Fruit fly (Drosophila melanogaster) whole organism, embryonic: ENCODE measurements around the gene HP1b.

Experiments
- Abd-B ChIP-seq: fragments of 200-800 bp; sonication (Bioruptor generic); optimal IDR thresholded peaks from 2 replicates; lab custom pipeline; 2018; ENCODE audit warnings: missing biosample characterization, mild to moderate bottlenecking, missing genetic modification characterization, moderate library complexity
- Adf1 ChIP-seq: fragments of 200-800 bp; sonication (Bioruptor generic); IDR thresholded peaks from 2 replicates; pipeline ENCODE4 v1.3.6; 2022; ENCODE audit warnings: missing biosample characterization, missing genetic modification characterization
- Asciz ChIP-seq: fragments of 200-800 bp; sonication (Bioruptor generic); optimal IDR thresholded peaks from 2 replicates; lab custom pipeline; 2017; ENCODE audit warnings: missing biosample characterization, mild to moderate bottlenecking, missing genetic modification characterization, missing genetic modification reagents
- Awh ChIP-seq: fragments of 200-800 bp; sonication (Bioruptor generic); IDR thresholded peaks from 2 replicates; pipeline ENCODE4, ENCODE4 v1.3.6; 2022; ENCODE audit warnings: missing biosample characterization, missing genetic modification characterization
- Bgb ChIP-seq: fragments of 200-800 bp; sonication (Bioruptor generic); IDR thresholded peaks from 2 replicates; pipeline ENCODE4 v1.3.6; 2022; ENCODE audit warnings: missing biosample characterization, missing genetic modification characterization; ENCODE audit not compliant: partially characterized antibody
- CG11695 ChIP-seq: fragments of 200-800 bp; sonication (Bioruptor generic); IDR thresholded peaks from 3 replicates; pipeline ENCODE4 v1.3.6; 2022; ENCODE audit warnings: missing biosample characterization, missing genetic modification characterization
- CG12236 ChIP-seq: fragments of 200-800 bp; sonication (Bioruptor generic); optimal IDR thresholded peaks from 2 replicates; lab custom pipeline; 2016; ENCODE audit warnings: missing biosample characterization, missing genetic modification characterization
- CG1602 ChIP-seq: fragments of 200-800 bp; sonication (Bioruptor generic); optimal IDR thresholded peaks from 3 replicates; lab custom pipeline; 2016; ENCODE audit warnings: missing biosample characterization, missing genetic modification characterization
- CG17186 ChIP-seq: fragments of 200-800 bp; sonication (Bioruptor generic); optimal IDR thresholded peaks from 3 replicates; lab custom pipeline; 2017; ENCODE audit warnings: missing biosample characterization, missing genetic modification reagents, missing genetic modification characterization
- CG17359 ChIP-seq: fragments of 200-800 bp; sonication (Bioruptor generic); optimal IDR thresholded peaks from 3 replicates; lab custom pipeline; 2018; ENCODE audit warnings: missing biosample characterization, mild to moderate bottlenecking, missing genetic modification characterization, moderate library complexity
- CG17612 ChIP-seq: fragments of 200-800 bp; sonication (Bioruptor generic); IDR thresholded peaks from 2 replicates; pipeline ENCODE4 v1.3.6; 2022; ENCODE audit warnings: missing biosample characterization, missing genetic modification characterization
- CG18476 ChIP-seq: fragments of 200-800 bp; sonication (Bioruptor generic); optimal IDR thresholded peaks from 2 replicates; lab custom pipeline; 2016; ENCODE audit warnings: missing biosample characterization, mild to moderate bottlenecking, missing genetic modification characterization
- CG32772 ChIP-seq: fragments of 200-800 bp; sonication (Bioruptor generic); IDR thresholded peaks from 2 replicates; pipeline ENCODE4 v1.3.6; 2022; ENCODE audit warnings: missing biosample characterization, missing genetic modification characterization
- CG3281 ChIP-seq: fragments of 200-800 bp; sonication (Bioruptor generic); optimal IDR thresholded peaks from 3 replicates; lab custom pipeline; 2017; ENCODE audit warnings: missing biosample characterization, mild to moderate bottlenecking, missing genetic modification characterization
- CG33557 ChIP-seq: fragments of 200-800 bp; sonication (Bioruptor generic); optimal IDR thresholded peaks from 2 replicates; lab custom pipeline; 2019; ENCODE audit warnings: missing biosample characterization, mild to moderate bottlenecking, missing genetic modification characterization, moderate library complexity
- CG3726 ChIP-seq: fragments of 200-800 bp; sonication (Bioruptor generic); IDR thresholded peaks from 3 replicates; pipeline ENCODE4, ENCODE4 v1.3.6; 2022; ENCODE audit warnings: missing biosample characterization, missing genetic modification characterization
- CG42726 ChIP-seq: fragments of 200-800 bp; sonication (Bioruptor generic); IDR thresholded peaks from 2 replicates; pipeline ENCODE4 v1.3.6; 2022; ENCODE audit warnings: missing biosample characterization, missing genetic modification characterization; ENCODE audit not compliant: partially characterized antibody
- CG5245 ChIP-seq: fragments of 200-800 bp; sonication (Bioruptor generic); optimal IDR thresholded peaks from 3 replicates; lab custom pipeline; 2016; ENCODE audit warnings: missing biosample characterization, missing genetic modification characterization
- CG8924 ChIP-seq: fragments of 200-800 bp; optimal IDR thresholded peaks from 3 replicates; lab custom pipeline; 2019; ENCODE audit warnings: missing biosample characterization, mild to moderate bottlenecking, missing genetic modification characterization, moderate library complexity
- Dfd ChIP-seq, 2 experiments: fragments of >200 bp; optimal IDR thresholded peaks; 2 replicates each; lab custom pipeline; 2017; ENCODE audit warnings: missing biosample characterization in 2 of 2, missing genetic modification characterization in 2 of 2
- Dip3 ChIP-seq: fragments of 200-800 bp; sonication (Bioruptor generic); optimal IDR thresholded peaks from 3 replicates; lab custom pipeline; 2016; ENCODE audit warnings: missing biosample characterization, missing genetic modification characterization
- E2f2 ChIP-seq: fragments of 200-800 bp; sonication (Bioruptor generic); IDR thresholded peaks from 2 replicates; pipeline ENCODE4 v1.3.6; 2022; ENCODE audit warnings: missing biosample characterization, missing genetic modification characterization
- Fer3 ChIP-seq: fragments of 200-800 bp; sonication (Bioruptor generic); optimal IDR thresholded peaks from 2 replicates; lab custom pipeline; 2018; ENCODE audit warnings: missing biosample characterization, mild to moderate bottlenecking, missing genetic modification characterization, moderate library complexity
- Jarid2 ChIP-seq: fragments of 200-800 bp; sonication (Bioruptor generic); optimal IDR thresholded peaks from 3 replicates; lab custom pipeline; 2017; ENCODE audit warnings: mild to moderate bottlenecking, missing biosample characterization, missing genetic modification reagents, missing genetic modification characterization
- Lhr ChIP-seq: fragments of 200-800 bp; sonication (Bioruptor generic); optimal IDR thresholded peaks from 3 replicates; lab custom pipeline; 2017; ENCODE audit warnings: mild to moderate bottlenecking, missing biosample characterization, missing genetic modification reagents, missing genetic modification characterization
- MESR4 ChIP-seq: fragments of 200-800 bp; sonication (Bioruptor generic); optimal IDR thresholded peaks from 2 replicates; lab custom pipeline; 2018; ENCODE audit warnings: missing biosample characterization, mild to moderate bottlenecking, missing genetic modification characterization, moderate library complexity
- Mrtf ChIP-seq: fragments of 200-800 bp; sonication (Bioruptor generic); IDR thresholded peaks from 3 replicates; pipeline ENCODE4 v1.3.6; 2022; ENCODE audit warnings: missing biosample characterization, missing genetic modification characterization
- TFAM ChIP-seq: fragments of 200-800 bp; sonication (Bioruptor generic); optimal IDR thresholded peaks from 2 replicates; lab custom pipeline; 2017; ENCODE audit warnings: missing biosample characterization, missing genetic modification characterization, inconsistent platforms
- amos ChIP-seq: fragments of 200-800 bp; sonication (Bioruptor generic); IDR thresholded peaks from 2 replicates; pipeline ENCODE4 v1.3.6; 2022; ENCODE audit warnings: missing biosample characterization, missing genetic modification characterization; ENCODE audit not compliant: partially characterized antibody
- ase ChIP-seq: fragments of 200-800 bp; sonication (Bioruptor generic); IDR thresholded peaks from 3 replicates; pipeline ENCODE4 v1.3.6; 2022; ENCODE audit warnings: missing biosample characterization, missing genetic modification characterization
- ash1 ChIP-seq: fragments of 200-800 bp; sonication (Bioruptor generic); optimal IDR thresholded peaks from 2 replicates; lab custom pipeline; 2018; ENCODE audit warnings: missing biosample characterization, mild to moderate bottlenecking, missing genetic modification characterization
- az2 ChIP-seq: fragments of 200-800 bp; sonication (Bioruptor generic); optimal IDR thresholded peaks from 3 replicates; lab custom pipeline; 2016; ENCODE audit warnings: missing biosample characterization, missing genetic modification characterization
- caup ChIP-seq: fragments of 200-800 bp; sonication (Bioruptor generic); optimal IDR thresholded peaks from 3 replicates; lab custom pipeline; 2017; ENCODE audit warnings: missing biosample characterization, mild to moderate bottlenecking, missing genetic modification characterization, moderate library complexity; ENCODE audit not compliant: severe bottlenecking
- dati ChIP-seq: fragments of 200-800 bp; sonication (Bioruptor generic); IDR thresholded peaks from 2 replicates; pipeline ENCODE4 v1.3.6; 2022; ENCODE audit warnings: missing biosample characterization, missing genetic modification characterization
- dpn ChIP-seq, 2 experiments: fragments of 200-800 bp; sonication (Bioruptor generic); optimal IDR thresholded peaks; 3 replicates each; lab custom pipeline; 2016; ENCODE audit warnings: missing biosample characterization in 2 of 2, missing genetic modification characterization in 2 of 2
- ems ChIP-seq: fragments of 200-800 bp; sonication (Bioruptor generic); optimal IDR thresholded peaks from 3 replicates; lab custom pipeline; 2016; ENCODE audit warnings: missing biosample characterization, missing genetic modification characterization
- fru ChIP-seq: fragments of >200 bp; optimal IDR thresholded peaks from 2 replicates; lab custom pipeline; 2017
- jing ChIP-seq: fragments of 200-800 bp; sonication (Bioruptor generic); optimal IDR thresholded peaks from 2 replicates; lab custom pipeline; 2018; ENCODE audit warnings: missing biosample characterization, mild to moderate bottlenecking, missing genetic modification characterization
- lab ChIP-seq: fragments of 200-800 bp; sonication (Bioruptor generic); optimal IDR thresholded peaks from 3 replicates; lab custom pipeline; 2017; ENCODE audit warnings: missing biosample characterization, missing genetic modification characterization, mild to moderate bottlenecking, moderate library complexity, missing genetic modification reagents
- lov ChIP-seq, 2 experiments: fragments of 200-800 bp in 1 of 2; fragments of >200 bp in 1 of 2; sonication (Bioruptor generic) in 1 of 2; IDR thresholded peaks in 1 of 2; optimal IDR thresholded peaks in 1 of 2; 2 replicates in 1 of 2; 3 replicates in 1 of 2; pipeline versions ENCODE4 v1.3.6 to Lab custom; 2017 to 2022; ENCODE audit warnings: missing biosample characterization in 1 of 2, missing genetic modification characterization in 1 of 2
- nau ChIP-seq: fragments of 200-800 bp; sonication (Bioruptor generic); optimal IDR thresholded peaks from 3 replicates; lab custom pipeline; 2017; ENCODE audit warnings: missing biosample characterization, mild to moderate bottlenecking, missing genetic modification characterization, missing genetic modification reagents
- oc ChIP-seq: fragments of 200-800 bp; sonication (Bioruptor generic); optimal IDR thresholded peaks from 2 replicates; lab custom pipeline; 2018; ENCODE audit warnings: missing biosample characterization, mild to moderate bottlenecking, missing genetic modification characterization, moderate library complexity
- pan ChIP-seq, 4 experiments: fragments of >200 bp in 3 of 4; fragments of 200-800 bp in 1 of 4; sonication (Bioruptor generic) in 1 of 4; optimal IDR thresholded peaks in 3 of 4; IDR thresholded peaks in 1 of 4; 2 replicates each; pipeline versions ENCODE4 v1.3.6 to Lab custom; 2017 to 2022; ENCODE audit warnings: missing biosample characterization in 2 of 4, missing genetic modification characterization in 2 of 4, mixed read lengths in 1 of 4
- pho ChIP-seq: fragments of 200-800 bp; sonication (Bioruptor generic); optimal IDR thresholded peaks from 2 replicates; lab custom pipeline; 2016; ENCODE audit warnings: missing biosample characterization, missing genetic modification characterization
- pita ChIP-seq: fragments of 200-800 bp; sonication (Bioruptor generic); optimal IDR thresholded peaks from 2 replicates; lab custom pipeline; 2017; ENCODE audit warnings: missing biosample characterization, mild to moderate bottlenecking, missing genetic modification characterization
- sd ChIP-seq: fragments of 200-800 bp; sonication (Bioruptor generic); optimal IDR thresholded peaks from 3 replicates; lab custom pipeline; 2018; ENCODE audit warnings: missing biosample characterization, mild to moderate bottlenecking, missing genetic modification characterization, moderate library complexity
- slou ChIP-seq: fragments of 200-800 bp; sonication (Bioruptor generic); optimal IDR thresholded peaks from 3 replicates; lab custom pipeline; 2016; ENCODE audit warnings: missing biosample characterization, missing genetic modification characterization
- vvl ChIP-seq: fragments of 200-800 bp; sonication (Bioruptor generic); IDR thresholded peaks from 2 replicates; pipeline ENCODE4 v1.3.6; 2022; ENCODE audit warnings: missing biosample characterization, missing genetic modification characterization
- z ChIP-seq: fragments of 200-800 bp; sonication (Bioruptor generic); IDR thresholded peaks from 3 replicates; pipeline ENCODE4 v1.3.6; 2022; ENCODE audit warnings: missing biosample characterization, missing genetic modification characterization

Gene HP1b

dm6 chrX:9127264-9128011, 46.6 kb downstream of the HP1b start (continued):
- TF ChIP-seq pita (GFP tag; lab: Kevin White, UChicago) = no peak
- TF ChIP-seq Dfd (GFP tag; optimal IDR thresholded peaks at IDR 0.05; lab: Kevin White, UChicago) = no peak
- no peak for TF ChIP-seq CG5245
- peak; percentile 20 for TF ChIP-seq Fer3
- TF ChIP-seq dpn (GFP tag; optimal IDR thresholded peaks at IDR 0.05; lab: Kevin White, UChicago) = peak in 1 of 2 experiments; percentile 19
- no peak for TF ChIP-seq z (GFP tag; lab: Robert Waterston, UW)
- TF ChIP-seq CG17186 (GFP tag; lab: Kevin White, UChicago) = no peak
- TF ChIP-seq vvl = no peak
- TF ChIP-seq TFAM (GFP tag; lab: Kevin White, UChicago) = no peak
- TF ChIP-seq Mrtf = no peak
- TF ChIP-seq jing (GFP tag; lab: Kevin White, UChicago) = no peak
- no peak for TF ChIP-seq CG33557 (GFP tag; lab: Kevin White, UChicago)
- no peak for TF ChIP-seq Abd-B (GFP tag; lab: Kevin White, UChicago)
- no peak for TF ChIP-seq nau
- no peak for TF ChIP-seq ase
- TF ChIP-seq oc (tag; lab: Kevin White, UChicago) = no peak
- no peak for TF ChIP-seq Jarid2 (GFP tag; lab: Kevin White, UChicago)
- TF ChIP-seq pan (optimal IDR thresholded peaks at IDR 0.05; lab: Kevin White, UChicago) = no peak
- peak in 1 of 2 experiments; percentile 31 for TF ChIP-seq pan (GFP tag; optimal IDR thresholded peaks at IDR 0.05 in 1 of 2, IDR thresholded peaks at IDR 0.05 in 1 of 2)
- no peak for TF ChIP-seq CG3726 (GFP tag; lab: Robert Waterston, UW)
- TF ChIP-seq az2 (GFP tag; lab: Kevin White, UChicago) = peak; percentile 2
- no peak for TF ChIP-seq MESR4
- TF ChIP-seq CG8924 (tag; lab: Kevin White, UChicago) = no peak
- TF ChIP-seq CG17359 (tag; lab: Kevin White, UChicago) = peak; percentile 17
- TF ChIP-seq ems (GFP tag; lab: Kevin White, UChicago) = no peak
- TF ChIP-seq lov (optimal IDR thresholded peaks at IDR 0.05; lab: Kevin White, UChicago) = no peak
- no peak for TF ChIP-seq lov (GFP tag; IDR thresholded peaks at IDR 0.05; lab: Robert Waterston, UW)
- 0 out of 3 replicates have a peak, but pooled peaks have one; percentile 31 for TF ChIP-seq CG11695 (GFP tag; lab: Robert Waterston, UW)
- TF ChIP-seq sd (tag; lab: Kevin White, UChicago) = no peak
- peak; percentile 47 for TF ChIP-seq lab (GFP tag; lab: Kevin White, UChicago)
- TF ChIP-seq Bgb = no peak
- no peak for TF ChIP-seq Adf1 (GFP tag; lab: Robert Waterston, UW)
- TF ChIP-seq ash1 (GFP tag; lab: Kevin White, UChicago) = no peak
- no peak for TF ChIP-seq dati (GFP tag; lab: Robert Waterston, UW)
- TF ChIP-seq Dip3 (GFP tag; lab: Kevin White, UChicago) = no peak
- no peak for TF ChIP-seq CG3281 (GFP tag; lab: Kevin White, UChicago)
- TF ChIP-seq pho (GFP tag; lab: Kevin White, UChicago) = no peak
- no peak for TF ChIP-seq amos (GFP tag; lab: Robert Waterston, UW)
- no peak for TF ChIP-seq CG17612 (GFP tag; lab: Robert Waterston, UW)
- TF ChIP-seq fru (lab: Kevin White, UChicago) = no peak
- no peak for TF ChIP-seq CG32772 (GFP tag; lab: Robert Waterston, UW)
- TF ChIP-seq CG12236 (GFP tag; lab: Kevin White, UChicago) = no peak
- TF ChIP-seq Lhr = no peak
- no peak for TF ChIP-seq Asciz (GFP tag; lab: Kevin White, UChicago)
- TF ChIP-seq CG42726 (GFP tag; lab: Robert Waterston, UW) = no peak
- TF ChIP-seq caup (GFP tag; lab: Kevin White, UChicago) = no peak
- no peak for TF ChIP-seq CG18476 (GFP tag; lab: Kevin White, UChicago)
- TF ChIP-seq Awh (GFP tag; lab: Robert Waterston, UW) = no peak
- no peak for TF ChIP-seq E2f2 (GFP tag; lab: Robert Waterston, UW)
- TF ChIP-seq slou (GFP tag; lab: Kevin White, UChicago) = no peak
- TF ChIP-seq CG1602 (GFP tag; lab: Kevin White, UChicago) = no peak
